Worm (Caenorhabditis elegans) whole organism, L3 larva: ENCODE measurements around the gene gcy-6.
A peak's percentile ranks its signal among the peaks of the same experiment; 100 is the strongest.

Experiments
- R02D3.7 ChIP-seq: fragments of 150-350 bp; optimal IDR thresholded peaks from 2 replicates; lab custom pipeline; 2014; ENCODE audit warnings: missing biosample characterization, missing genetic modification characterization
- ZK546.5 ChIP-seq: sonication (generic microtip); optimal IDR thresholded peaks from 2 replicates; lab custom pipeline; 2017; ENCODE audit warnings: missing biosample characterization, missing genetic modification characterization
- aly-2 ChIP-seq: fragments of 150-350 bp; optimal IDR thresholded peaks from 2 replicates; lab custom pipeline; 2014; ENCODE audit warnings: missing biosample characterization, missing genetic modification characterization
- ama-1 ChIP-seq: fragments of 150-350 bp; optimal IDR thresholded peaks from 2 replicates; lab custom pipeline; 2018
- ceh-16 ChIP-seq: sonication (generic microtip); optimal IDR thresholded peaks from 2 replicates; lab custom pipeline; 2017; ENCODE audit warnings: missing biosample characterization, missing genetic modification characterization
- ceh-28 ChIP-seq: fragments of 150-350 bp; optimal IDR thresholded peaks from 2 replicates; lab custom pipeline; 2014; ENCODE audit warnings: missing biosample characterization, missing genetic modification reagents, missing genetic modification characterization
- ceh-82 ChIP-seq: fragments of 150-350 bp; optimal IDR thresholded peaks from 2 replicates; lab custom pipeline; 2014; ENCODE audit warnings: missing biosample characterization, missing genetic modification characterization
- daf-12 ChIP-seq: fragments of 150-350 bp; optimal IDR thresholded peaks from 2 replicates; lab custom pipeline; 2014; ENCODE audit warnings: missing biosample characterization, missing genetic modification reagents, missing genetic modification characterization
- egl-27 ChIP-seq: sonication (generic microtip); optimal IDR thresholded peaks from 4 replicates; lab custom pipeline; 2017; ENCODE audit warnings: missing biosample characterization, missing genetic modification reagents, missing genetic modification characterization
- egl-5 ChIP-seq: fragments of 150-350 bp; optimal IDR thresholded peaks from 2 replicates; lab custom pipeline; 2017; ENCODE audit warnings: missing biosample characterization, missing genetic modification reagents, missing genetic modification characterization, inconsistent platforms
- elt-1 ChIP-seq: fragments of 150-350 bp; optimal IDR thresholded peaks from 2 replicates; lab custom pipeline; 2014; ENCODE audit warnings: missing biosample characterization, missing genetic modification characterization
- elt-2 ChIP-seq: sonication (generic microtip); optimal IDR thresholded peaks from 2 replicates; lab custom pipeline; 2016; ENCODE audit warnings: missing genetic modification reagents, mild to moderate bottlenecking, missing genetic modification characterization, missing compliant biosample characterization
- elt-3 ChIP-seq, 3 experiments: fragments of 150-350 bp in 1 of 3; sonication (generic microtip) in 2 of 3; optimal IDR thresholded peaks; 2 replicates in 2 of 3; 4 replicates in 1 of 3; lab custom pipeline; 2014 to 2017; ENCODE audit warnings: missing biosample characterization in 3 of 3, missing genetic modification characterization in 3 of 3
- eor-1 ChIP-seq, 2 experiments: fragments of 150-350 bp; optimal IDR thresholded peaks; 2 replicates each; lab custom pipeline; 2014 to 2018; ENCODE audit warnings: missing biosample characterization in 2 of 2, missing genetic modification characterization in 2 of 2
- fkh-10 ChIP-seq: sonication (generic microtip); optimal IDR thresholded peaks from 2 replicates; lab custom pipeline; 2017; ENCODE audit warnings: missing biosample characterization, missing genetic modification reagents, missing genetic modification characterization
- fkh-2 ChIP-seq: fragments of 150-350 bp; optimal IDR thresholded peaks from 2 replicates; lab custom pipeline; 2014; ENCODE audit warnings: missing biosample characterization, missing genetic modification reagents, missing genetic modification characterization
- fos-1 ChIP-seq: fragments of 150-350 bp; optimal IDR thresholded peaks from 2 replicates; lab custom pipeline; 2014; ENCODE audit warnings: missing biosample characterization, missing genetic modification characterization
- hmg-11 ChIP-seq: sonication (generic microtip); optimal IDR thresholded peaks from 2 replicates; lab custom pipeline; 2016; ENCODE audit warnings: missing genetic modification characterization, missing compliant biosample characterization
- jun-1 ChIP-seq: fragments of 150-350 bp; optimal IDR thresholded peaks from 2 replicates; lab custom pipeline; 2014; ENCODE audit warnings: missing biosample characterization, missing genetic modification reagents, missing genetic modification characterization
- lin-15B ChIP-seq: fragments of 150-350 bp; optimal IDR thresholded peaks from 2 replicates; lab custom pipeline; 2014; ENCODE audit warnings: missing biosample characterization, missing genetic modification characterization
- lin-39 ChIP-seq: fragments of 150-350 bp; optimal IDR thresholded peaks from 2 replicates; lab custom pipeline; 2018; ENCODE audit warnings: missing biosample characterization, missing genetic modification reagents, missing genetic modification characterization
- lsy-12 ChIP-seq: sonication (generic microtip); optimal IDR thresholded peaks from 2 replicates; lab custom pipeline; 2016; ENCODE audit warnings: mild to moderate bottlenecking, missing genetic modification characterization, missing compliant biosample characterization
- mdl-1 ChIP-seq: fragments of 150-350 bp; optimal IDR thresholded peaks from 2 replicates; lab custom pipeline; 2014; ENCODE audit warnings: missing biosample characterization, missing genetic modification characterization
- nfya-1 ChIP-seq: sonication (generic microtip); optimal IDR thresholded peaks from 2 replicates; lab custom pipeline; 2017; ENCODE audit warnings: missing genetic modification characterization, mild to moderate bottlenecking, missing compliant biosample characterization, antibody characterized with exemption, moderate library complexity; ENCODE audit not compliant: insufficient read depth
- nhr-11 ChIP-seq: fragments of 150-350 bp; optimal IDR thresholded peaks from 2 replicates; lab custom pipeline; 2014; ENCODE audit warnings: missing biosample characterization, missing genetic modification characterization
- nhr-12 ChIP-seq: fragments of 150-350 bp; optimal IDR thresholded peaks from 2 replicates; lab custom pipeline; 2014; ENCODE audit warnings: missing biosample characterization, missing genetic modification characterization
- nhr-23 ChIP-seq: fragments of 150-350 bp; optimal IDR thresholded peaks from 2 replicates; lab custom pipeline; 2014; ENCODE audit warnings: missing biosample characterization, missing genetic modification reagents, missing genetic modification characterization
- nhr-25 ChIP-seq: sonication (generic microtip); optimal IDR thresholded peaks from 2 replicates; lab custom pipeline; 2017; ENCODE audit warnings: missing biosample characterization, missing genetic modification characterization
- nhr-28 ChIP-seq: fragments of 150-350 bp; optimal IDR thresholded peaks from 2 replicates; lab custom pipeline; 2014; ENCODE audit warnings: missing biosample characterization, missing genetic modification characterization
- nhr-43 ChIP-seq: sonication (generic microtip); optimal IDR thresholded peaks from 2 replicates; lab custom pipeline; 2016; ENCODE audit warnings: mild to moderate bottlenecking, missing genetic modification characterization, missing compliant biosample characterization; ENCODE audit not compliant: poor library complexity, severe bottlenecking
- nhr-76 ChIP-seq: fragments of 150-350 bp; sonication (generic microtip); optimal IDR thresholded peaks from 5 replicates; lab custom pipeline; 2014; ENCODE audit warnings: missing biosample characterization, missing genetic modification characterization
- pha-4 ChIP-seq: fragments of 150-350 bp; optimal IDR thresholded peaks from 2 replicates; lab custom pipeline; 2014; ENCODE audit warnings: missing biosample characterization, missing genetic modification reagents, missing genetic modification characterization
- pqm-1 ChIP-seq: fragments of 150-350 bp; optimal IDR thresholded peaks from 2 replicates; lab custom pipeline; 2017; ENCODE audit warnings: missing biosample characterization, missing genetic modification characterization, inconsistent platforms
- sea-2 ChIP-seq: fragments of 150-350 bp; sonication (generic microtip); optimal IDR thresholded peaks from 4 replicates; lab custom pipeline; 2014; ENCODE audit warnings: missing biosample characterization, missing genetic modification reagents, missing genetic modification characterization
- skn-1 ChIP-seq: fragments of 150-350 bp; optimal IDR thresholded peaks from 2 replicates; lab custom pipeline; 2014; ENCODE audit warnings: missing biosample characterization, missing genetic modification characterization
- snpc-4 ChIP-seq: fragments of 150-350 bp; optimal IDR thresholded peaks from 2 replicates; lab custom pipeline; 2014; ENCODE audit warnings: missing biosample characterization, missing genetic modification characterization
- tbx-2 ChIP-seq: sonication (generic microtip); optimal IDR thresholded peaks from 2 replicates; lab custom pipeline; 2016; ENCODE audit warnings: mild to moderate bottlenecking, missing genetic modification characterization, missing compliant biosample characterization
- zag-1 ChIP-seq: fragments of 150-350 bp; optimal IDR thresholded peaks from 2 replicates; lab custom pipeline; 2014; ENCODE audit warnings: missing biosample characterization, missing genetic modification characterization
- ztf-11 ChIP-seq: fragments of 150-350 bp; optimal IDR thresholded peaks from 2 replicates; lab custom pipeline; 2014; ENCODE audit warnings: missing biosample characterization, missing genetic modification characterization
- ztf-4 ChIP-seq: fragments of 150-350 bp; optimal IDR thresholded peaks from 2 replicates; lab custom pipeline; 2014; ENCODE audit warnings: missing biosample characterization, missing genetic modification characterization

gcy-6 gene

DNA sequence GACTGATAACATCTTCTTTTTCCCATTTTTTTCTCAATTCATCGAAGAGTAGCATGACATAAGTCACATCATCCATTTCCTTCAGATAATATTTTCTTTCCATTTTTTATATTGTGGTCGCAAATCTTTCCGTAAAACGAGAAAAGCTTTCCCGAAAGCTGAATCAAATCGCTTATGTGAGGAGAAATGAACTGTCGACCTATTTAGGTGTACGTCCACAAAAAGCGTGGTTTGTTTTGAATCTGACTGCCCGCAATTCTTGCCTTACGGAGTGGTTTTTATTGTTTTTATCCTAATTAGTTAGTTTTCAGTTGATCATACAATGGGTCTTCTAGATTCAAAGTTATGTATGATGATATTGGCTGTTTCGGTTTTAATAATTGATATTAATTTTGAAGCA lies 44.4 kb upstream of the gcy-6 start, which contains the start of gene ttll-15:
Gene ttll-15, plus strand, starts transcription at position 301 of the 400 bp plus-strand sequence.
- TF ChIP-seq ceh-82 (tag; lab: Kevin White, UChicago) (no peak), nhr-76 (tag; lab: Kevin White, UChicago) (no peak), jun-1 (tag; lab: Kevin White, UChicago) (no peak), nhr-28 (tag; lab: Kevin White, UChicago) (no peak), lin-15B (tag; lab: Kevin White, UChicago) (no peak), egl-27 (no peak), fkh-10 (GFP tag; lab: Kevin White, UChicago) (no peak), nhr-12 (tag; lab: Kevin White, UChicago) (no peak), zag-1 (no peak), nhr-11 (no peak)

DNA sequence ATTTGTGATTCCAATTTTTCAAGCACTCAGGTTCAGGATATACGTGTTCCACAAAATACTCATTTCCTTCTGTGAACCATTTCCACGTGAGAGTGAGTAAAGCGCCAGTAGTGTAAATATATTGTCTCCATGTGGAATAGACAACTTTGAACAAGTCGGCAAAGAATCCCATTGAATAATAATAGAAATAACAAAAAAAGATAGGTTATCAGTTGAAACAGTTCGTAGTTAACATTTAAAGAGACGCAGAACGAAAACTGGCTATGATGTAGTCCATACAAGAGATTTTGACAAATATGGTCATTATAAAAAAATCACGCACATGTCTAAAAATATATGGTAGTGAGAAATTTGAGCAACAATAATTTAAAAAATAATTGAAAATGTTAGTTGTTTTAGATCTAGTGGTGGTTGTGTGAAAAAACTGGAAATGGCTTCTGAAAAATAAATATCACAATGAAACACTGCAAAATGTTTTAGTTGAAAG lies 43.7 kb upstream of the gcy-6 start, which contains the start of gene ceeh-2:
Gene ceeh-2, minus strand, starts transcription at position 437 of the 487 bp plus-strand sequence.
- TF ChIP-seq sea-2 (GFP tag; lab: Kevin White, UChicago) (no peak), pha-4 (tag; lab: Kevin White, UChicago) (no peak), nhr-11 (no peak), elt-3 (tag; optimal IDR thresholded peaks at IDR 0.05; lab: Kevin White, UChicago) (no peak), pqm-1 (tag; lab: Kevin White, UChicago) (peak; percentile 20), elt-2 (tag; lab: Kevin White, UChicago) (peak; percentile 53), zag-1 (no peak), ztf-11 (tag; lab: Kevin White, UChicago) (no peak), fkh-2 (tag; lab: Kevin White, UChicago) (no peak), nfya-1 (tag; lab: Kevin White, UChicago) (no peak), hmg-11 (tag; lab: Kevin White, UChicago) (no peak), ceh-82 (tag; lab: Kevin White, UChicago) (no peak)

DNA sequence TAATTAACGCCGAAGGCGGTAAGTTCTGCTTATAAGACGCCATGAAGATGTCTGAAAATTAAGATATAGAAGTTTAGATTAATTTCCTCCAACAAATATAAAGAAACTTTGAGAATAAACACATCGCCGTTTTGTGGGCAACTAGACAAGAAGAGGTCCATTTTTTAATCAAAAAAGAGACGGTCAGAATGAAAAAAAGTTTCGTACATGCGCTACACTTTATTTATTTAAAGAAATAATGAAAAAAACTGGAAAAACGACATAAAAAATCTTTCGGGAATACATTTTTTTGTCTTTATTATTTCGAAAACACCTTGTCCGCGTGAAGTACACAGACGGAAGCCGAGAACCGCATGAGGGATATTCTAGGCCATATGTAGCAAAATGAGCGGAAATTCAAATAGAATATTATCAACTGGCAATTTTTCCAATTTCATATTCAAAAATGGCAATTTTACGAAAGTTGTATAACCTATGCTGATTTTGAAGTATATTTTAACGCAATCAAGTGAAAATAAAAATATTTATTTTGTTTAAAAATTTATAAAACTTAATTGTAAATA lies 42.0 kb upstream of the gcy-6 start, which contains the start of gene sluh-7:
Gene sluh-7, minus strand, starts transcription at position 51 of the 563 bp plus-strand sequence.
- TF ChIP-seq ZK546.5 (no peak), tbx-2 (tag; lab: Kevin White, UChicago) (peak; percentile 36), fkh-10 (GFP tag; lab: Kevin White, UChicago) (no peak), snpc-4 (peak; percentile 81), pqm-1 (tag; lab: Kevin White, UChicago) (no peak), nhr-25 (tag; lab: Kevin White, UChicago) (peak; percentile 57), pha-4 (tag; lab: Kevin White, UChicago) (peak; percentile 92), elt-2 (tag; lab: Kevin White, UChicago) (peak; percentile 28), nhr-23 (tag; lab: Kevin White, UChicago) (peak; percentile 80), ceh-28 (peak; percentile 5), nfya-1 (tag; lab: Kevin White, UChicago) (peak; percentile 80), ztf-11 (tag; lab: Kevin White, UChicago) (no peak), daf-12 (tag; lab: Kevin White, UChicago) (no peak), lsy-12 (tag; lab: Kevin White, UChicago) (peak; percentile 54), R02D3.7 (peak; percentile 24), lin-15B (tag; lab: Kevin White, UChicago) (peak; percentile 90), hmg-11 (tag; lab: Kevin White, UChicago) (peak; percentile 51), nhr-43 (tag; lab: Kevin White, UChicago) (peak; percentile 92), ceh-82 (tag; lab: Kevin White, UChicago) (no peak)

DNA sequence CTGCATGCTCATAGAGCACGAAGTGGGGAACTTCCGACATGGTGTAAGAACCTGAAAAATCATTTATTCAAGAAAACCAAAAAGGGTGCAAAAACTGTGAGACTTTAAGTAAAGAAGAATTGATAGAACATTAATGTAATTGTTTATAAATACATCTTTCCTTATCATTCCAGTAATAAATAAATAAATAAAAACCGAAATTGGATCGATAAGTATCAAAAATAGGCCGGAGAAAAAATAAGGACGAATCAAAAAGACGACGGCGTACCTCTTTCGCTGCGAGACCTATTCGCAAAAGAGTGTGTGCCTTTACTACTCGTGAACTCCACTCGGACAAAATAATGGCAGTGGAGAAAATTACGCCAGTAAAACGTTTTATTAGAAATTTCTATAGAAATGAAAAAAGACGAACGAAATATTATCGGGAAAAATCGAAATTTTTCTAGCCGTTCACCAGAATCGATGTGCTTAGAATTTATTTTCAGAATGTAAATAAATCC lies 39.1 kb upstream of the gcy-6 start, which contains the start of gene nol-56:
Gene nol-56, minus strand, starts transcription at position 51 of the 500 bp plus-strand sequence.
- TF ChIP-seq nhr-12 (tag; lab: Kevin White, UChicago) (no peak), skn-1 (peak; percentile 14), lin-39 (tag; lab: Kevin White, UChicago) (peak; percentile 86), lin-15B (tag; lab: Kevin White, UChicago) (peak; percentile 93), egl-5 (peak; percentile 81), eor-1 (tag; optimal IDR thresholded peaks at IDR 0.05; lab: Kevin White, UChicago) (no peak), nhr-11 (no peak), egl-27 (no peak), elt-2 (tag; lab: Kevin White, UChicago) (peak; percentile 58), daf-12 (tag; lab: Kevin White, UChicago) (no peak), pqm-1 (tag; lab: Kevin White, UChicago) (peak; percentile 34), ama-1 (lab: Kevin White, UChicago) (peak; percentile 37), ztf-4 (tag; lab: Kevin White, UChicago) (peak; percentile 5), fkh-10 (GFP tag; lab: Kevin White, UChicago) (peak; percentile 43), hmg-11 (tag; lab: Kevin White, UChicago) (peak; percentile 80), ceh-82 (tag; lab: Kevin White, UChicago) (no peak), aly-2 (tag; lab: Kevin White, UChicago) (no peak), ceh-16 (no peak), fos-1 (tag; lab: Kevin White, UChicago) (no peak), R02D3.7 (peak; percentile 4), nhr-23 (tag; lab: Kevin White, UChicago) (peak; percentile 93), mdl-1 (tag; lab: Kevin White, UChicago) (no peak), nhr-25 (tag; lab: Kevin White, UChicago) (peak; percentile 70), elt-1 (no peak), sea-2 (GFP tag; lab: Kevin White, UChicago) (no peak), zag-1 (no peak), nhr-43 (tag; lab: Kevin White, UChicago) (peak; percentile 77), tbx-2 (tag; lab: Kevin White, UChicago) (no peak), nhr-28 (tag; lab: Kevin White, UChicago) (no peak), ZK546.5 (no peak), ztf-11 (tag; lab: Kevin White, UChicago) (no peak)
